Worm (Caenorhabditis elegans) whole organism, young adult: ENCODE data around the gene cmtr-2.

Experiments used
- B0035.1 ChIP-seq: sonication (generic microtip); optimal IDR thresholded peaks from 2 replicates; lab custom pipeline; 2016; ENCODE audit warnings: missing genetic modification characterization, mild to moderate bottlenecking, missing compliant biosample characterization, missing genotype, missing genetic modification reagents
- C06A6.2 ChIP-seq: fragments of 200-800 bp; sonication (Bioruptor generic); conservative IDR thresholded peaks from 2 replicates; pipeline ENCODE4 v1.3.6; 2022; ENCODE audit warnings: missing genetic modification characterization, missing compliant biosample characterization
- F55B11.4 ChIP-seq: sonication (generic microtip); optimal IDR thresholded peaks from 2 replicates; lab custom pipeline; 2016; ENCODE audit warnings: missing compliant biosample characterization, missing genetic modification characterization, borderline replicate concordance; ENCODE audit not compliant: insufficient read depth
- F57A8.1 ChIP-seq: fragments of 200-800 bp; sonication (Bioruptor generic); optimal IDR thresholded peaks from 2 replicates; lab custom pipeline; 2018; ENCODE audit warnings: mild to moderate bottlenecking, missing genetic modification characterization, moderate library complexity, missing compliant biosample characterization
- K11D2.4 ChIP-seq: fragments of 200-800 bp; sonication (Bioruptor generic); IDR thresholded peaks from 2 replicates; pipeline ENCODE4 v1.3.6; 2022; ENCODE audit warnings: missing genetic modification reagents, missing genetic modification characterization, missing compliant biosample characterization
- T26A5.8 ChIP-seq: sonication (generic microtip); optimal IDR thresholded peaks from 2 replicates; lab custom pipeline; 2016; ENCODE audit warnings: missing genetic modification characterization, missing compliant biosample characterization
- Y53F4B.3 ChIP-seq: fragments of 200-800 bp; sonication (Bioruptor generic); IDR thresholded peaks from 2 replicates; pipeline ENCODE4 v1.3.6; 2022; ENCODE audit warnings: missing genetic modification reagents, missing genetic modification characterization, missing compliant biosample characterization
- Y79H2A.3 ChIP-seq: fragments of 200-800 bp; sonication (Bioruptor generic); conservative IDR thresholded peaks from 2 replicates; pipeline ENCODE4 v1.3.6; 2022; ENCODE audit warnings: missing genetic modification reagents, missing genetic modification characterization, missing compliant biosample characterization
- ama-1 ChIP-seq, 3 experiments: fragments of 150-350 bp in 1 of 3; sonication (generic microtip) in 2 of 3; optimal IDR thresholded peaks; 2 replicates each; lab custom pipeline; 2014 to 2018; ENCODE audit warnings: missing biosample characterization in 2 of 3, missing genetic modification characterization in 2 of 3, missing genetic modification reagents in 2 of 3
- aptf-2 ChIP-seq: fragments of 200-800 bp; sonication (Bioruptor generic); conservative IDR thresholded peaks from 2 replicates; pipeline ENCODE4 v1.3.6; 2022; ENCODE audit warnings: missing genetic modification reagents, missing genetic modification characterization, missing compliant biosample characterization
- attf-5 ChIP-seq: fragments of 200-800 bp; sonication (Bioruptor generic); optimal IDR thresholded peaks from 2 replicates; lab custom pipeline; 2018; ENCODE audit warnings: mild to moderate bottlenecking, missing genetic modification characterization, missing compliant biosample characterization
- attf-6 ChIP-seq: fragments of 200-800 bp; sonication (Bioruptor generic); IDR thresholded peaks from 2 replicates; pipeline ENCODE4 v1.3.6; 2022; ENCODE audit warnings: missing genetic modification reagents, missing genetic modification characterization, missing compliant biosample characterization
- bed-2 ChIP-seq: fragments of 200-800 bp; sonication (Bioruptor generic); IDR thresholded peaks from 2 replicates; pipeline ENCODE4 v1.3.6; 2022; ENCODE audit warnings: missing genetic modification reagents, missing genetic modification characterization, missing compliant biosample characterization
- ccch-3 ChIP-seq: fragments of 200-800 bp; sonication (Bioruptor generic); optimal IDR thresholded peaks from 2 replicates; lab custom pipeline; 2018; ENCODE audit warnings: mild to moderate bottlenecking, missing genetic modification characterization, missing compliant biosample characterization
- ceh-40 ChIP-seq: fragments of 200-800 bp; sonication (Bioruptor generic); IDR thresholded peaks from 2 replicates; pipeline ENCODE4 v1.3.6; 2022; ENCODE audit warnings: missing genetic modification characterization, missing compliant biosample characterization
- chd-7 ChIP-seq: sonication (generic microtip); optimal IDR thresholded peaks from 2 replicates; lab custom pipeline; 2016; ENCODE audit warnings: mild to moderate bottlenecking, missing genetic modification characterization, moderate library complexity, missing compliant biosample characterization
- efl-1 ChIP-seq: fragments of 150-350 bp; optimal IDR thresholded peaks from 2 replicates; lab custom pipeline; 2014; ENCODE audit warnings: missing biosample characterization, missing genetic modification reagents, missing genetic modification characterization
- ets-4 ChIP-seq: fragments of 200-800 bp; sonication (Bioruptor generic); optimal IDR thresholded peaks from 2 replicates; lab custom pipeline; 2018; ENCODE audit warnings: mild to moderate bottlenecking, missing genetic modification characterization, missing compliant biosample characterization
- hlh-26 ChIP-seq: fragments of 200-800 bp; sonication (Bioruptor generic); conservative IDR thresholded peaks from 2 replicates; pipeline ENCODE4 v1.3.6; 2022; ENCODE audit warnings: missing genetic modification reagents, missing genetic modification characterization, missing compliant biosample characterization
- hsf-1 ChIP-seq: fragments of 200-800 bp; sonication (Bioruptor generic); IDR thresholded peaks from 2 replicates; pipeline ENCODE4 v1.3.6; 2022; ENCODE audit warnings: missing genetic modification reagents, missing genetic modification characterization, missing compliant biosample characterization
- let-607 ChIP-seq, 2 experiments: fragments of 200-800 bp in 1 of 2; sonication (Bioruptor generic) in 1 of 2; sonication (generic microtip) in 1 of 2; optimal IDR thresholded peaks; 2 replicates each; lab custom pipeline; 2016 to 2018; ENCODE audit warnings: mild to moderate bottlenecking in 2 of 2, missing compliant biosample characterization in 2 of 2, missing genetic modification characterization in 2 of 2, moderate library complexity in 2 of 2, missing genotype in 1 of 2
- lir-1 ChIP-seq: fragments of 200-800 bp; sonication (Bioruptor generic); conservative IDR thresholded peaks from 2 replicates; pipeline ENCODE4 v1.3.6; 2022; ENCODE audit warnings: missing genetic modification reagents, missing genetic modification characterization, missing compliant biosample characterization
- madf-6 ChIP-seq: fragments of 200-800 bp; sonication (Bioruptor generic); IDR thresholded peaks from 2 replicates; pipeline ENCODE4 v1.3.6; 2022; ENCODE audit warnings: missing genetic modification reagents, missing genetic modification characterization, missing compliant biosample characterization
- mel-28 ChIP-seq: sonication (generic microtip); optimal IDR thresholded peaks from 2 replicates; lab custom pipeline; 2016; ENCODE audit warnings: borderline replicate concordance, mild to moderate bottlenecking, missing genetic modification characterization, missing compliant biosample characterization
- nfya-1 ChIP-seq: sonication (generic microtip); optimal IDR thresholded peaks from 2 replicates; lab custom pipeline; 2017; ENCODE audit warnings: antibody characterized with exemption, missing compliant biosample characterization, missing genetic modification characterization, borderline replicate concordance; ENCODE audit not compliant: insufficient read depth
- nhr-27 ChIP-seq: fragments of 200-800 bp; sonication (Bioruptor generic); optimal IDR thresholded peaks from 2 replicates; lab custom pipeline; 2018; ENCODE audit warnings: mild to moderate bottlenecking, missing genetic modification characterization, moderate library complexity, missing compliant biosample characterization
- pha-4 ChIP-seq: fragments of 150-350 bp; sonication (generic microtip); optimal IDR thresholded peaks from 2 replicates; lab custom pipeline; 2014; ENCODE audit warnings: missing biosample characterization, missing genetic modification reagents, missing genetic modification characterization
- repo-1 ChIP-seq: sonication (generic microtip); optimal IDR thresholded peaks from 2 replicates; lab custom pipeline; 2017; ENCODE audit warnings: mild to moderate bottlenecking, missing genetic modification characterization, missing compliant biosample characterization
- snpc-1.3 ChIP-seq: sonication (generic microtip); optimal IDR thresholded peaks from 2 replicates; lab custom pipeline; 2017; ENCODE audit warnings: missing genetic modification characterization, mild to moderate bottlenecking, missing compliant biosample characterization, antibody characterized with exemption, moderate library complexity, missing genotype, missing genetic modification reagents; ENCODE audit not compliant: insufficient read depth
- snpc-3.4 ChIP-seq: sonication (generic microtip); optimal IDR thresholded peaks from 2 replicates; lab custom pipeline; 2017; ENCODE audit warnings: missing genetic modification characterization, mild to moderate bottlenecking, missing compliant biosample characterization, antibody characterized with exemption, moderate library complexity, missing genotype, missing genetic modification reagents
- unc-130 ChIP-seq: sonication (generic microtip); optimal IDR thresholded peaks from 2 replicates; lab custom pipeline; 2016; ENCODE audit warnings: missing genetic modification reagents, missing genetic modification characterization, missing compliant biosample characterization
- xnd-1 ChIP-seq: sonication (generic microtip); optimal IDR thresholded peaks from 2 replicates; lab custom pipeline; 2016; ENCODE audit warnings: missing genotype, missing genetic modification reagents, missing genetic modification characterization, missing compliant biosample characterization
- zfh-2 ChIP-seq: fragments of 200-800 bp; sonication (Bioruptor generic); conservative IDR thresholded peaks from 2 replicates; pipeline ENCODE4 v1.3.6; 2022; ENCODE audit warnings: missing genetic modification reagents, missing genetic modification characterization, missing compliant biosample characterization
- zim-3 ChIP-seq: sonication (generic microtip); optimal IDR thresholded peaks from 2 replicates; lab custom pipeline; 2017; ENCODE audit warnings: mild to moderate bottlenecking, missing genetic modification characterization, moderate library complexity, missing compliant biosample characterization
- ztf-22 ChIP-seq: fragments of 200-800 bp; sonication (Bioruptor generic); optimal IDR thresholded peaks from 2 replicates; lab custom pipeline; 2018; ENCODE audit warnings: mild to moderate bottlenecking, missing genetic modification characterization, moderate library complexity, missing compliant biosample characterization
- ztf-26 ChIP-seq: sonication (generic microtip); optimal IDR thresholded peaks from 2 replicates; lab custom pipeline; 2017; ENCODE audit warnings: missing genetic modification characterization, missing compliant biosample characterization

Gene cmtr-2

ce11 chrIII:6578505-6578904, 36.7 kb upstream of the cmtr-2 start, which contains the start of gene F27B3.6:
F27B3.6 (minus strand) TSS chrIII:6578605.
- no peak for TF ChIP-seq madf-6
- no peak for TF ChIP-seq C06A6.2 (GFP tag; lab: Robert Waterston, UW)
- TF ChIP-seq, all 124 proteins: peak for 0

ce11 chrIII:6579398-6579797, 35.8 kb upstream of the cmtr-2 start, which contains the start of gene F27B3.8:
F27B3.8 (plus strand) TSS chrIII:6579698.
- TF ChIP-seq chd-7 (tag; lab: Kevin White, UChicago) (no peak), ama-1 (optimal IDR thresholded peaks at IDR 0.05; lab: Kevin White, UChicago) (no peak), ama-1 (GFP tag; optimal IDR thresholded peaks at IDR 0.05; lab: Kevin White, UChicago) (no peak), ets-4 (GFP tag; lab: Kevin White, UChicago) (no peak), mel-28 (tag; lab: Kevin White, UChicago) (no peak), repo-1 (no peak), xnd-1 (tag; lab: Kevin White, UChicago) (no peak), unc-130 (no peak)

ce11 chrIII:6581585-6581984, 33.6 kb upstream of the cmtr-2 start, which contains the start of gene acr-21:
acr-21 (plus strand) TSS chrIII:6581885.
- TF ChIP-seq ztf-26 (tag; lab: Kevin White, UChicago) (no peak), zfh-2 (GFP tag; lab: Robert Waterston, UW) (no peak), ztf-22 (GFP tag; lab: Kevin White, UChicago) (no peak), snpc-3.4 (tag; lab: Kevin White, UChicago) (no peak), B0035.1 (tag; lab: Kevin White, UChicago) (no peak), pha-4 (tag; lab: Kevin White, UChicago) (no peak), hlh-26 (GFP tag; lab: Robert Waterston, UW) (no peak)
- TF ChIP-seq, all 124 proteins: peak for 0

DNA sequence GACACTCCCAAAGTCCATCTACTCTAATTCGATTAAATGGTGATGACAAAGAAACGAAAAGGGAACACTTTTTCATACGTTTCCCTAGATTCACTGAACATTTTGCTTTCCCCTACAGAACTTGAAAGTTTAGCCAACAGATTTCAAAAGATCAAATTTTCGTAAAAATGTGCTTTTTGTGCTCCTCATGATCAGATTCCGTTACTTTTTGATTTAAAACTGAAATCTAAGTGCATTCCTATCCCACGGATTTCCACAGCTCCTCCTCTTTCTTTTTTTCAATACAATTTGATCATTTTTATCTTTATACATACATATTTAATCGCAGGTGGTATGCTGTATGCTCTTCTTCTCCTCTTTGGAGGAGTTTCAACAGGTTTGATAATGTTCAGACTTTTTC, 27.6 kb upstream of the cmtr-2 start, which contains the start of gene ddo-3:
ddo-3 (plus strand) TSS at position 301 of the 400 bp plus-strand sequence.
- TF ChIP-seq nfya-1 (tag; lab: Kevin White, UChicago), result no peak
- no peak for TF ChIP-seq zim-3 (tag; lab: Kevin White, UChicago)
- no peak for TF ChIP-seq snpc-3.4 (tag; lab: Kevin White, UChicago)
- no peak for TF ChIP-seq F57A8.1 (GFP tag; lab: Kevin White, UChicago)
- no peak for TF ChIP-seq aptf-2 (GFP tag; lab: Robert Waterston, UW)
- TF ChIP-seq bed-2 (GFP tag; lab: Robert Waterston, UW), result no peak
- TF ChIP-seq attf-6 (GFP tag; lab: Robert Waterston, UW), result no peak
- no peak for TF ChIP-seq snpc-1.3 (tag; lab: Kevin White, UChicago)
- no peak for TF ChIP-seq T26A5.8 (tag; lab: Kevin White, UChicago)
- no peak for TF ChIP-seq attf-5
- TF ChIP-seq hsf-1 (GFP tag; lab: Robert Waterston, UW), result no peak
- TF ChIP-seq efl-1 (GFP tag; lab: Kevin White, UChicago), result no peak
- no peak for TF ChIP-seq Y79H2A.3 (GFP tag; lab: Robert Waterston, UW)

DNA sequence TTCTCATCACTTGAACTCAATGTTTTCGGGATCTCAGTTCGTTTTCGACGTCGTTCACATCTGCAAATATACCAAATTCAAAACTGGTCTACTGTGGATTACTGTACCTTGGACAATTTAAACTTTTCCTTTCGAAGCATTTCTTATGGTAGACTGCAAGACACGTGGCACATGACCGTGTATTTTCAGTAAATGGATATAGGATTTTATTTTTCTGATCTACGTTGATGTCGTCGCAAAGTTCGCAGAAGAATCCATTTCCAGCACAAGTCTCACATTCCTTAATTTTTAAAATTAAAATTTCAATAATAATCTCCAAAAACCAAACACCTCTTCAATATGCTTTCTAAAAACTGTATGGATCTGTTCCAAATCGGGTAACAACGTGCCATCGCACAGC, 25.7 kb upstream of the cmtr-2 start:
- TF ChIP-seq lir-1 (GFP tag; lab: Robert Waterston, UW) (no peak), ceh-40 (GFP tag; lab: Robert Waterston, UW) (no peak), Y53F4B.3 (GFP tag; lab: Robert Waterston, UW) (no peak), K11D2.4 (no peak), nhr-27 (tag; lab: Kevin White, UChicago) (no peak), ccch-3 (GFP tag; lab: Kevin White, UChicago) (no peak), let-607 (tag; optimal IDR thresholded peaks at IDR 0.05; lab: Kevin White, UChicago) (no peak), F55B11.4 (tag; lab: Kevin White, UChicago) (no peak), attf-5 (no peak)
